Worm (Caenorhabditis elegans) whole organism, L3 larva: Measurements from ENCODE around the gene szy-4.

Source experiments
- R02D3.7 ChIP-seq: fragments of 150-350 bp; optimal IDR thresholded peaks from 2 replicates; lab custom pipeline; 2014; ENCODE audit warnings: missing biosample characterization, missing genetic modification characterization
- ZK546.5 ChIP-seq: sonication (generic microtip); optimal IDR thresholded peaks from 2 replicates; lab custom pipeline; 2017; ENCODE audit warnings: missing biosample characterization, missing genetic modification characterization
- aly-2 ChIP-seq: fragments of 150-350 bp; optimal IDR thresholded peaks from 2 replicates; lab custom pipeline; 2014; ENCODE audit warnings: missing biosample characterization, missing genetic modification characterization
- ama-1 ChIP-seq: fragments of 150-350 bp; optimal IDR thresholded peaks from 2 replicates; lab custom pipeline; 2018
- ceh-16 ChIP-seq: sonication (generic microtip); optimal IDR thresholded peaks from 2 replicates; lab custom pipeline; 2017; ENCODE audit warnings: missing biosample characterization, missing genetic modification characterization
- ceh-28 ChIP-seq: fragments of 150-350 bp; optimal IDR thresholded peaks from 2 replicates; lab custom pipeline; 2014; ENCODE audit warnings: missing biosample characterization, missing genetic modification reagents, missing genetic modification characterization
- ceh-82 ChIP-seq: fragments of 150-350 bp; optimal IDR thresholded peaks from 2 replicates; lab custom pipeline; 2014; ENCODE audit warnings: missing biosample characterization, missing genetic modification characterization
- ceh-9 ChIP-seq: sonication (generic microtip); optimal IDR thresholded peaks from 2 replicates; lab custom pipeline; 2018; ENCODE audit warnings: missing biosample characterization, missing genetic modification characterization
- daf-12 ChIP-seq: fragments of 150-350 bp; optimal IDR thresholded peaks from 2 replicates; lab custom pipeline; 2014; ENCODE audit warnings: missing biosample characterization, missing genetic modification reagents, missing genetic modification characterization
- egl-27 ChIP-seq: sonication (generic microtip); optimal IDR thresholded peaks from 4 replicates; lab custom pipeline; 2017; ENCODE audit warnings: missing biosample characterization, missing genetic modification reagents, missing genetic modification characterization
- egl-5 ChIP-seq: fragments of 150-350 bp; optimal IDR thresholded peaks from 2 replicates; lab custom pipeline; 2017; ENCODE audit warnings: missing biosample characterization, missing genetic modification reagents, missing genetic modification characterization, inconsistent platforms
- elt-1 ChIP-seq: fragments of 150-350 bp; optimal IDR thresholded peaks from 2 replicates; lab custom pipeline; 2014; ENCODE audit warnings: missing biosample characterization, missing genetic modification characterization
- elt-2 ChIP-seq: sonication (generic microtip); optimal IDR thresholded peaks from 2 replicates; lab custom pipeline; 2016; ENCODE audit warnings: missing genetic modification reagents, mild to moderate bottlenecking, missing genetic modification characterization, missing compliant biosample characterization
- elt-3 ChIP-seq, 3 experiments: fragments of 150-350 bp in 1 of 3; sonication (generic microtip) in 2 of 3; optimal IDR thresholded peaks; 2 replicates in 2 of 3; 4 replicates in 1 of 3; lab custom pipeline; 2014 to 2017; ENCODE audit warnings: missing biosample characterization in 3 of 3, missing genetic modification characterization in 3 of 3
- eor-1 ChIP-seq, 2 experiments: fragments of 150-350 bp; optimal IDR thresholded peaks; 2 replicates each; lab custom pipeline; 2014 to 2018; ENCODE audit warnings: missing biosample characterization in 2 of 2, missing genetic modification characterization in 2 of 2
- fkh-10 ChIP-seq: sonication (generic microtip); optimal IDR thresholded peaks from 2 replicates; lab custom pipeline; 2017; ENCODE audit warnings: missing biosample characterization, missing genetic modification reagents, missing genetic modification characterization
- fkh-2 ChIP-seq: fragments of 150-350 bp; optimal IDR thresholded peaks from 2 replicates; lab custom pipeline; 2014; ENCODE audit warnings: missing biosample characterization, missing genetic modification reagents, missing genetic modification characterization
- fos-1 ChIP-seq: fragments of 150-350 bp; optimal IDR thresholded peaks from 2 replicates; lab custom pipeline; 2014; ENCODE audit warnings: missing biosample characterization, missing genetic modification characterization
- hmg-11 ChIP-seq: sonication (generic microtip); optimal IDR thresholded peaks from 2 replicates; lab custom pipeline; 2016; ENCODE audit warnings: missing genetic modification characterization, missing compliant biosample characterization
- jun-1 ChIP-seq: fragments of 150-350 bp; optimal IDR thresholded peaks from 2 replicates; lab custom pipeline; 2014; ENCODE audit warnings: missing biosample characterization, missing genetic modification reagents, missing genetic modification characterization
- lin-15B ChIP-seq: fragments of 150-350 bp; optimal IDR thresholded peaks from 2 replicates; lab custom pipeline; 2014; ENCODE audit warnings: missing biosample characterization, missing genetic modification characterization
- lin-39 ChIP-seq: fragments of 150-350 bp; optimal IDR thresholded peaks from 2 replicates; lab custom pipeline; 2018; ENCODE audit warnings: missing biosample characterization, missing genetic modification reagents, missing genetic modification characterization
- lsy-12 ChIP-seq: sonication (generic microtip); optimal IDR thresholded peaks from 2 replicates; lab custom pipeline; 2016; ENCODE audit warnings: mild to moderate bottlenecking, missing genetic modification characterization, missing compliant biosample characterization
- mdl-1 ChIP-seq: fragments of 150-350 bp; optimal IDR thresholded peaks from 2 replicates; lab custom pipeline; 2014; ENCODE audit warnings: missing biosample characterization, missing genetic modification characterization
- mml-1 ChIP-seq: fragments of 150-350 bp; sonication (generic microtip); optimal IDR thresholded peaks from 3 replicates; lab custom pipeline; 2014; ENCODE audit warnings: missing biosample characterization, missing genetic modification characterization
- nfya-1 ChIP-seq: sonication (generic microtip); optimal IDR thresholded peaks from 2 replicates; lab custom pipeline; 2017; ENCODE audit warnings: missing genetic modification characterization, mild to moderate bottlenecking, missing compliant biosample characterization, antibody characterized with exemption, moderate library complexity; ENCODE audit not compliant: insufficient read depth
- nhr-11 ChIP-seq: fragments of 150-350 bp; optimal IDR thresholded peaks from 2 replicates; lab custom pipeline; 2014; ENCODE audit warnings: missing biosample characterization, missing genetic modification characterization
- nhr-12 ChIP-seq: fragments of 150-350 bp; optimal IDR thresholded peaks from 2 replicates; lab custom pipeline; 2014; ENCODE audit warnings: missing biosample characterization, missing genetic modification characterization
- nhr-23 ChIP-seq: fragments of 150-350 bp; optimal IDR thresholded peaks from 2 replicates; lab custom pipeline; 2014; ENCODE audit warnings: missing biosample characterization, missing genetic modification reagents, missing genetic modification characterization
- nhr-237 ChIP-seq: fragments of 150-350 bp; optimal IDR thresholded peaks from 2 replicates; lab custom pipeline; 2014; ENCODE audit warnings: missing biosample characterization, missing genetic modification characterization
- nhr-25 ChIP-seq: sonication (generic microtip); optimal IDR thresholded peaks from 2 replicates; lab custom pipeline; 2017; ENCODE audit warnings: missing biosample characterization, missing genetic modification characterization
- nhr-28 ChIP-seq: fragments of 150-350 bp; optimal IDR thresholded peaks from 2 replicates; lab custom pipeline; 2014; ENCODE audit warnings: missing biosample characterization, missing genetic modification characterization
- nhr-43 ChIP-seq: sonication (generic microtip); optimal IDR thresholded peaks from 2 replicates; lab custom pipeline; 2016; ENCODE audit warnings: mild to moderate bottlenecking, missing genetic modification characterization, missing compliant biosample characterization; ENCODE audit not compliant: poor library complexity, severe bottlenecking
- nhr-67 ChIP-seq: fragments of 150-350 bp; optimal IDR thresholded peaks from 2 replicates; lab custom pipeline; 2014; ENCODE audit warnings: missing biosample characterization, missing genetic modification characterization
- nhr-76 ChIP-seq: fragments of 150-350 bp; sonication (generic microtip); optimal IDR thresholded peaks from 5 replicates; lab custom pipeline; 2014; ENCODE audit warnings: missing biosample characterization, missing genetic modification characterization
- nhr-77 ChIP-seq: fragments of 150-350 bp; optimal IDR thresholded peaks from 2 replicates; lab custom pipeline; 2014; ENCODE audit warnings: missing biosample characterization, missing genetic modification characterization
- pha-4 ChIP-seq: fragments of 150-350 bp; optimal IDR thresholded peaks from 2 replicates; lab custom pipeline; 2014; ENCODE audit warnings: missing biosample characterization, missing genetic modification reagents, missing genetic modification characterization
- pqm-1 ChIP-seq: fragments of 150-350 bp; optimal IDR thresholded peaks from 2 replicates; lab custom pipeline; 2017; ENCODE audit warnings: missing biosample characterization, missing genetic modification characterization, inconsistent platforms
- sea-2 ChIP-seq: fragments of 150-350 bp; sonication (generic microtip); optimal IDR thresholded peaks from 4 replicates; lab custom pipeline; 2014; ENCODE audit warnings: missing biosample characterization, missing genetic modification reagents, missing genetic modification characterization
- skn-1 ChIP-seq: fragments of 150-350 bp; optimal IDR thresholded peaks from 2 replicates; lab custom pipeline; 2014; ENCODE audit warnings: missing biosample characterization, missing genetic modification characterization
- snpc-4 ChIP-seq: fragments of 150-350 bp; optimal IDR thresholded peaks from 2 replicates; lab custom pipeline; 2014; ENCODE audit warnings: missing biosample characterization, missing genetic modification characterization
- tbx-2 ChIP-seq: sonication (generic microtip); optimal IDR thresholded peaks from 2 replicates; lab custom pipeline; 2016; ENCODE audit warnings: mild to moderate bottlenecking, missing genetic modification characterization, missing compliant biosample characterization
- unc-39 ChIP-seq: sonication (generic microtip); optimal IDR thresholded peaks from 4 replicates; lab custom pipeline; 2017; ENCODE audit warnings: missing biosample characterization, missing genetic modification characterization
- unc-62 ChIP-seq: fragments of 150-350 bp; sonication (generic microtip); optimal IDR thresholded peaks from 4 replicates; lab custom pipeline; 2014; ENCODE audit warnings: missing biosample characterization, missing genetic modification reagents, missing genetic modification characterization
- zag-1 ChIP-seq: fragments of 150-350 bp; optimal IDR thresholded peaks from 2 replicates; lab custom pipeline; 2014; ENCODE audit warnings: missing biosample characterization, missing genetic modification characterization
- ztf-11 ChIP-seq: fragments of 150-350 bp; optimal IDR thresholded peaks from 2 replicates; lab custom pipeline; 2014; ENCODE audit warnings: missing biosample characterization, missing genetic modification characterization
- ztf-4 ChIP-seq: fragments of 150-350 bp; optimal IDR thresholded peaks from 2 replicates; lab custom pipeline; 2014; ENCODE audit warnings: missing biosample characterization, missing genetic modification characterization

Gene szy-4

ce11 chrII:6250782-6251461, 52.4 kb downstream of the szy-4 start, which contains the start of gene phb-2:
Gene phb-2 (plus strand): TSS chrII:6251411.
- peak; percentile 91 for TF ChIP-seq lin-39 (tag; lab: Kevin White, UChicago)
- TF ChIP-seq ceh-82 (tag; lab: Kevin White, UChicago): peak; percentile 6
- TF ChIP-seq elt-1: no peak
- peak in 1 of 3 experiments; percentile 4 for TF ChIP-seq elt-3 (tag; optimal IDR thresholded peaks at IDR 0.05; lab: Kevin White, UChicago)
- TF ChIP-seq ceh-16 (tag; lab: Kevin White, UChicago): no peak
- no peak for TF ChIP-seq unc-39 (tag; lab: Kevin White, UChicago)
- TF ChIP-seq skn-1: peak; percentile 72
- no peak for TF ChIP-seq nhr-76 (tag; lab: Kevin White, UChicago)
- no peak for TF ChIP-seq ZK546.5 (tag; lab: Kevin White, UChicago)
- peak; percentile 8 for TF ChIP-seq egl-27 (tag; lab: Kevin White, UChicago)
- TF ChIP-seq nhr-25 (tag; lab: Kevin White, UChicago): peak; percentile 88
- no peak for TF ChIP-seq nhr-77 (tag; lab: Kevin White, UChicago)
- TF ChIP-seq fkh-10 (GFP tag; lab: Kevin White, UChicago): no peak
- TF ChIP-seq nhr-237 (tag; lab: Kevin White, UChicago): no peak
- TF ChIP-seq pha-4: peak; percentile 94
- TF ChIP-seq nhr-67 (tag; lab: Kevin White, UChicago): no peak
- TF ChIP-seq ztf-11 (tag; lab: Kevin White, UChicago): no peak
- TF ChIP-seq nfya-1: peak; percentile 90
- TF ChIP-seq mdl-1: no peak
- TF ChIP-seq unc-62 (GFP tag; lab: Kevin White, UChicago): no peak
- peak; percentile 76 for TF ChIP-seq ama-1
- TF ChIP-seq nhr-23: peak; percentile 77
- peak; percentile 51 for TF ChIP-seq elt-2
- TF ChIP-seq lsy-12 (tag; lab: Kevin White, UChicago): no peak
- no peak for TF ChIP-seq ztf-4 (tag; lab: Kevin White, UChicago)
- TF ChIP-seq aly-2 (tag; lab: Kevin White, UChicago): no peak
- no peak for TF ChIP-seq eor-1 (tag; optimal IDR thresholded peaks at IDR 0.05; lab: Kevin White, UChicago)
- no peak for TF ChIP-seq fkh-2
- no peak for TF ChIP-seq sea-2 (GFP tag; lab: Kevin White, UChicago)
- TF ChIP-seq egl-5 (tag; lab: Kevin White, UChicago): peak; percentile 89
- TF ChIP-seq jun-1 (tag; lab: Kevin White, UChicago): peak; percentile 18
- TF ChIP-seq lin-15B (tag; lab: Kevin White, UChicago): peak; percentile 84
- no peak for TF ChIP-seq mml-1
- TF ChIP-seq R02D3.7 (tag; lab: Kevin White, UChicago): peak; percentile 20
- TF ChIP-seq fos-1: no peak
- TF ChIP-seq pqm-1 (tag; lab: Kevin White, UChicago): peak; percentile 11
- TF ChIP-seq tbx-2: no peak
- no peak for TF ChIP-seq nhr-12 (tag; lab: Kevin White, UChicago)
- peak; percentile 53 for TF ChIP-seq nhr-11 (tag; lab: Kevin White, UChicago)
- TF ChIP-seq ceh-9: no peak
- TF ChIP-seq snpc-4 (tag; lab: Kevin White, UChicago): peak; percentile 79
- peak; percentile 53 for TF ChIP-seq nhr-43
- TF ChIP-seq zag-1 (tag; lab: Kevin White, UChicago): no peak
- TF ChIP-seq ceh-28: peak; percentile 53
- no peak for TF ChIP-seq daf-12 (tag; lab: Kevin White, UChicago)
- peak; percentile 71 for TF ChIP-seq hmg-11
- TF ChIP-seq nhr-28: no peak
